Worm (Caenorhabditis elegans) whole organism, L3 larva: ENCODE results near the gene sri-69.
A peak's percentile ranks its signal among the peaks of the same experiment; 100 is the strongest.

Experiments
- R02D3.7 ChIP-seq: fragments of 150-350 bp; optimal IDR thresholded peaks from 2 replicates; lab custom pipeline; 2014; ENCODE audit warnings: missing biosample characterization, missing genetic modification characterization
- aly-2 ChIP-seq: fragments of 150-350 bp; optimal IDR thresholded peaks from 2 replicates; lab custom pipeline; 2014; ENCODE audit warnings: missing biosample characterization, missing genetic modification characterization
- ama-1 ChIP-seq: fragments of 150-350 bp; optimal IDR thresholded peaks from 2 replicates; lab custom pipeline; 2018
- ceh-28 ChIP-seq: fragments of 150-350 bp; optimal IDR thresholded peaks from 2 replicates; lab custom pipeline; 2014; ENCODE audit warnings: missing biosample characterization, missing genetic modification reagents, missing genetic modification characterization
- ceh-82 ChIP-seq: fragments of 150-350 bp; optimal IDR thresholded peaks from 2 replicates; lab custom pipeline; 2014; ENCODE audit warnings: missing biosample characterization, missing genetic modification characterization
- daf-12 ChIP-seq: fragments of 150-350 bp; optimal IDR thresholded peaks from 2 replicates; lab custom pipeline; 2014; ENCODE audit warnings: missing biosample characterization, missing genetic modification reagents, missing genetic modification characterization
- egl-5 ChIP-seq: fragments of 150-350 bp; optimal IDR thresholded peaks from 2 replicates; lab custom pipeline; 2017; ENCODE audit warnings: missing biosample characterization, missing genetic modification reagents, missing genetic modification characterization, inconsistent platforms
- elt-2 ChIP-seq: sonication (generic microtip); optimal IDR thresholded peaks from 2 replicates; lab custom pipeline; 2016; ENCODE audit warnings: missing genetic modification reagents, mild to moderate bottlenecking, missing genetic modification characterization, missing compliant biosample characterization
- eor-1 ChIP-seq, 2 experiments: fragments of 150-350 bp; optimal IDR thresholded peaks; 2 replicates each; lab custom pipeline; 2014 to 2018; ENCODE audit warnings: missing biosample characterization in 2 of 2, missing genetic modification characterization in 2 of 2
- fkh-10 ChIP-seq: sonication (generic microtip); optimal IDR thresholded peaks from 2 replicates; lab custom pipeline; 2017; ENCODE audit warnings: missing biosample characterization, missing genetic modification reagents, missing genetic modification characterization
- fkh-2 ChIP-seq: fragments of 150-350 bp; optimal IDR thresholded peaks from 2 replicates; lab custom pipeline; 2014; ENCODE audit warnings: missing biosample characterization, missing genetic modification reagents, missing genetic modification characterization
- fos-1 ChIP-seq: fragments of 150-350 bp; optimal IDR thresholded peaks from 2 replicates; lab custom pipeline; 2014; ENCODE audit warnings: missing biosample characterization, missing genetic modification characterization
- jun-1 ChIP-seq: fragments of 150-350 bp; optimal IDR thresholded peaks from 2 replicates; lab custom pipeline; 2014; ENCODE audit warnings: missing biosample characterization, missing genetic modification reagents, missing genetic modification characterization
- lin-15B ChIP-seq: fragments of 150-350 bp; optimal IDR thresholded peaks from 2 replicates; lab custom pipeline; 2014; ENCODE audit warnings: missing biosample characterization, missing genetic modification characterization
- lin-39 ChIP-seq: fragments of 150-350 bp; optimal IDR thresholded peaks from 2 replicates; lab custom pipeline; 2018; ENCODE audit warnings: missing biosample characterization, missing genetic modification reagents, missing genetic modification characterization
- lsy-12 ChIP-seq: sonication (generic microtip); optimal IDR thresholded peaks from 2 replicates; lab custom pipeline; 2016; ENCODE audit warnings: mild to moderate bottlenecking, missing genetic modification characterization, missing compliant biosample characterization
- mml-1 ChIP-seq: fragments of 150-350 bp; sonication (generic microtip); optimal IDR thresholded peaks from 3 replicates; lab custom pipeline; 2014; ENCODE audit warnings: missing biosample characterization, missing genetic modification characterization
- nfya-1 ChIP-seq: sonication (generic microtip); optimal IDR thresholded peaks from 2 replicates; lab custom pipeline; 2017; ENCODE audit warnings: missing genetic modification characterization, mild to moderate bottlenecking, missing compliant biosample characterization, antibody characterized with exemption, moderate library complexity; ENCODE audit not compliant: insufficient read depth
- nhr-12 ChIP-seq: fragments of 150-350 bp; optimal IDR thresholded peaks from 2 replicates; lab custom pipeline; 2014; ENCODE audit warnings: missing biosample characterization, missing genetic modification characterization
- nhr-25 ChIP-seq: sonication (generic microtip); optimal IDR thresholded peaks from 2 replicates; lab custom pipeline; 2017; ENCODE audit warnings: missing biosample characterization, missing genetic modification characterization
- nhr-28 ChIP-seq: fragments of 150-350 bp; optimal IDR thresholded peaks from 2 replicates; lab custom pipeline; 2014; ENCODE audit warnings: missing biosample characterization, missing genetic modification characterization
- nhr-76 ChIP-seq: fragments of 150-350 bp; sonication (generic microtip); optimal IDR thresholded peaks from 5 replicates; lab custom pipeline; 2014; ENCODE audit warnings: missing biosample characterization, missing genetic modification characterization
- nhr-77 ChIP-seq: fragments of 150-350 bp; optimal IDR thresholded peaks from 2 replicates; lab custom pipeline; 2014; ENCODE audit warnings: missing biosample characterization, missing genetic modification characterization
- pha-4 ChIP-seq: fragments of 150-350 bp; optimal IDR thresholded peaks from 2 replicates; lab custom pipeline; 2014; ENCODE audit warnings: missing biosample characterization, missing genetic modification reagents, missing genetic modification characterization
- pqm-1 ChIP-seq: fragments of 150-350 bp; optimal IDR thresholded peaks from 2 replicates; lab custom pipeline; 2017; ENCODE audit warnings: missing biosample characterization, missing genetic modification characterization, inconsistent platforms
- sea-2 ChIP-seq: fragments of 150-350 bp; sonication (generic microtip); optimal IDR thresholded peaks from 4 replicates; lab custom pipeline; 2014; ENCODE audit warnings: missing biosample characterization, missing genetic modification reagents, missing genetic modification characterization
- tbx-2 ChIP-seq: sonication (generic microtip); optimal IDR thresholded peaks from 2 replicates; lab custom pipeline; 2016; ENCODE audit warnings: mild to moderate bottlenecking, missing genetic modification characterization, missing compliant biosample characterization
- unc-62 ChIP-seq: fragments of 150-350 bp; sonication (generic microtip); optimal IDR thresholded peaks from 4 replicates; lab custom pipeline; 2014; ENCODE audit warnings: missing biosample characterization, missing genetic modification reagents, missing genetic modification characterization
- ztf-11 ChIP-seq: fragments of 150-350 bp; optimal IDR thresholded peaks from 2 replicates; lab custom pipeline; 2014; ENCODE audit warnings: missing biosample characterization, missing genetic modification characterization
- ztf-4 ChIP-seq: fragments of 150-350 bp; optimal IDR thresholded peaks from 2 replicates; lab custom pipeline; 2014; ENCODE audit warnings: missing biosample characterization, missing genetic modification characterization

The sri-69 gene

ce11 chrV:17019690-17020089 lies 11.5 kb upstream of the sri-69 start, which contains the start of gene F49H6.17:
Gene F49H6.17 (plus strand): TSS chrV:17019990.
- no peak for TF ChIP-seq fkh-10 (GFP tag; lab: Kevin White, UChicago)
- TF ChIP-seq, all 47 proteins: peak for 0

DNA sequence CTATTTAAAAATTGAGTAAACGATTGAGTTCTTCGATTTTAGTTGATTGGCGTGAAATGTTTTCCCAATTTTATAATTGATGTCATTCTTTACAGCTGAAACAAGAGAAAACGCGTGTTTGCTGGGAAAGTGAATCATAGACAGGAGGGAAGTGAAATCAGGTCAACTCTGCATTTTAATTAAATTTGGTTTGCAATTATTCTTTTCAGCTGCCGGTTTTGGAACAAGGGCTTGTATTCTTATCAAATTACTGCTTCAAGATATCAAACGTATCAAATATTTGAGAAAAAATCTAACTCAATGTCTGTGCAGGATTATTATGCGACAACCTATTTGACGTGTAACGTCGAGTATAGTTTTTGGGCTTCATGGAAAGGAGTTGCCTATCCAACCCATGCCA lies 8.6 kb upstream of the sri-69 start, which contains the start of gene srh-97:
Gene srh-97 (plus strand): TSS at position 301 of the 400 bp plus-strand sequence.
- TF ChIP-seq nhr-76 (no peak), ama-1 (lab: Kevin White, UChicago) (no peak), nfya-1 (tag; lab: Kevin White, UChicago) (no peak), ceh-82 (tag; lab: Kevin White, UChicago) (no peak), sea-2 (no peak), lin-15B (tag; lab: Kevin White, UChicago) (no peak), unc-62 (GFP tag; lab: Kevin White, UChicago) (no peak), fkh-2 (tag; lab: Kevin White, UChicago) (no peak), jun-1 (no peak), nhr-77 (tag; lab: Kevin White, UChicago) (no peak), daf-12 (tag; lab: Kevin White, UChicago) (no peak), nhr-28 (tag; lab: Kevin White, UChicago) (no peak), mml-1 (tag; lab: Kevin White, UChicago) (no peak), lsy-12 (tag; lab: Kevin White, UChicago) (no peak), nhr-12 (tag; lab: Kevin White, UChicago) (no peak), aly-2 (tag; lab: Kevin White, UChicago) (no peak), ztf-4 (no peak)

- no peak for TF ChIP-seq nhr-28 (tag; lab: Kevin White, UChicago)
- TF ChIP-seq pqm-1 (tag; lab: Kevin White, UChicago): peak; percentile 74
- peak; percentile 95 for TF ChIP-seq elt-2 (tag; lab: Kevin White, UChicago)
- peak; percentile 4 for TF ChIP-seq jun-1
These were observed 5.8 kb upstream of the sri-69 start, which contains the start of gene clc-13 for ce11 chrV:17014050-17014449. Gene clc-13 (plus strand): TSS chrV:17014408.

ce11 chrV:17013232-17013631 lies 5.0 kb upstream of the sri-69 start, which contains the start of gene clec-241:
Gene clec-241 (minus strand): TSS chrV:17013332.
- no peak for TF ChIP-seq tbx-2 (tag; lab: Kevin White, UChicago)
- no peak for TF ChIP-seq lin-39
- no peak for TF ChIP-seq eor-1 (tag; optimal IDR thresholded peaks at IDR 0.05; lab: Kevin White, UChicago)
- TF ChIP-seq nhr-76: no peak
- TF ChIP-seq R02D3.7 (tag; lab: Kevin White, UChicago): no peak
- TF ChIP-seq, all 47 proteins: peak for 0

ce11 chrV:17009342-17010064 lies 1.3 kb upstream of the sri-69 start, which contains the start of the genes clc-12 and clec-240:
Gene clc-12 (minus strand): TSS chrV:17009388.
Gene clec-240 (plus strand): TSS chrV:17010014.
- TF ChIP-seq elt-2 (tag; lab: Kevin White, UChicago): peak; percentile 64
- TF ChIP-seq lsy-12 (tag; lab: Kevin White, UChicago): no peak
- TF ChIP-seq pqm-1 (tag; lab: Kevin White, UChicago): peak; percentile 77
- TF ChIP-seq nhr-25 (tag; lab: Kevin White, UChicago): no peak

DNA sequence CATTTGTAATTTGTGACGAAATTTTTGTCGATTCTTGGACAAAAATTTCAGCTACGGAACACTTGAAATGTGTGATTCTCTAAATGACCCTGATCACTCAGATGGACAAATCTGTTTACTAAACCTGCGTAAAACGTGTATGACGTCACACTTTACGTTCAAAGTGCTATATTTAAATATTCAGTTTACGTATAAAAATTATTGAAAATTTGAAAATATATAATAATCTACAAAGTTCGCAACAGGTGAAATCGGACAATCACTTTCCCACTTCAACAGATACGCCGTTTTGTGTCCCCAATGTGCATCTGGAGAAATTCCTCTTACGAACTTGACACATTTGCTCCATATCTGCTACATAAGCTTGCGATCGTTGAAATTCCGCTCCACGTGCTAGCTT lies 3.0 kb downstream of the sri-69 start, which contains the start of gene srh-131:
Gene srh-131 (plus strand): TSS at position 301 of the 400 bp plus-strand sequence.
- no peak for TF ChIP-seq lin-15B (tag; lab: Kevin White, UChicago)
- no peak for TF ChIP-seq sea-2
- no peak for TF ChIP-seq aly-2 (tag; lab: Kevin White, UChicago)
- TF ChIP-seq egl-5 (tag; lab: Kevin White, UChicago): no peak
- TF ChIP-seq nfya-1 (tag; lab: Kevin White, UChicago): no peak
- TF ChIP-seq lsy-12 (tag; lab: Kevin White, UChicago): no peak
- no peak for TF ChIP-seq fos-1 (tag; lab: Kevin White, UChicago)
- TF ChIP-seq nhr-12 (tag; lab: Kevin White, UChicago): no peak
- no peak for TF ChIP-seq jun-1
- no peak for TF ChIP-seq ztf-11 (tag; lab: Kevin White, UChicago)
- TF ChIP-seq ceh-28: no peak
- no peak for TF ChIP-seq pha-4
